Worm (Caenorhabditis elegans) whole organism, young adult: Measurements from ENCODE around the gene F59B10.5.
A peak's percentile ranks its signal among the peaks of the same experiment; 100 is the strongest.

ENCODE experiments used
- B0035.1 ChIP-seq: sonication (generic microtip); optimal IDR thresholded peaks from 2 replicates; lab custom pipeline; 2016; ENCODE audit warnings: missing genetic modification characterization, mild to moderate bottlenecking, missing compliant biosample characterization, missing genotype, missing genetic modification reagents
- B0261.1 ChIP-seq: sonication (generic microtip); optimal IDR thresholded peaks from 2 replicates; lab custom pipeline; 2016; ENCODE audit warnings: mild to moderate bottlenecking, missing genetic modification characterization, moderate library complexity, missing compliant biosample characterization
- F52B5.7 ChIP-seq: sonication (generic microtip); optimal IDR thresholded peaks from 2 replicates; lab custom pipeline; 2016; ENCODE audit warnings: mild to moderate bottlenecking, missing genetic modification characterization, missing compliant biosample characterization
- K11D2.4 ChIP-seq: fragments of 200-800 bp; sonication (Bioruptor generic); IDR thresholded peaks from 2 replicates; pipeline ENCODE4 v1.3.6; 2022; ENCODE audit warnings: missing genetic modification reagents, missing genetic modification characterization, missing compliant biosample characterization
- T07F8.4 ChIP-seq: sonication (generic microtip); optimal IDR thresholded peaks from 2 replicates; lab custom pipeline; 2016; ENCODE audit warnings: mild to moderate bottlenecking, missing genetic modification characterization, moderate library complexity, missing compliant biosample characterization
- Y56A3A.18 ChIP-seq: fragments of 200-800 bp; sonication (Bioruptor generic); IDR thresholded peaks from 2 replicates; pipeline ENCODE4 v1.3.6; 2022; ENCODE audit warnings: missing genetic modification reagents, missing genetic modification characterization, missing compliant biosample characterization
- Y67H2A.10 ChIP-seq: fragments of 200-800 bp; sonication (Bioruptor generic); conservative IDR thresholded peaks from 2 replicates; pipeline ENCODE4 v1.3.6; 2022; ENCODE audit warnings: missing genetic modification reagents, missing genetic modification characterization, missing compliant biosample characterization
- ama-1 ChIP-seq, 3 experiments: fragments of 150-350 bp in 1 of 3; sonication (generic microtip) in 2 of 3; optimal IDR thresholded peaks; 2 replicates each; lab custom pipeline; 2014 to 2018; ENCODE audit warnings: missing biosample characterization in 2 of 3, missing genetic modification characterization in 2 of 3, missing genetic modification reagents in 2 of 3
- attf-3 ChIP-seq: fragments of 200-800 bp; sonication (Bioruptor generic); conservative IDR thresholded peaks from 2 replicates; pipeline ENCODE4 v1.3.6; 2022; ENCODE audit warnings: missing genetic modification reagents, missing genetic modification characterization, missing compliant biosample characterization
- ccch-3 ChIP-seq: fragments of 200-800 bp; sonication (Bioruptor generic); optimal IDR thresholded peaks from 2 replicates; lab custom pipeline; 2018; ENCODE audit warnings: mild to moderate bottlenecking, missing genetic modification characterization, missing compliant biosample characterization
- ceh-27 ChIP-seq: fragments of 200-800 bp; sonication (Bioruptor generic); optimal IDR thresholded peaks from 2 replicates; lab custom pipeline; 2018; ENCODE audit warnings: mild to moderate bottlenecking, missing genetic modification characterization, moderate library complexity, missing compliant biosample characterization
- ceh-79 ChIP-seq: sonication (generic microtip); optimal IDR thresholded peaks from 2 replicates; lab custom pipeline; 2017; ENCODE audit warnings: mild to moderate bottlenecking, missing genetic modification characterization, missing compliant biosample characterization
- chd-7 ChIP-seq: sonication (generic microtip); optimal IDR thresholded peaks from 2 replicates; lab custom pipeline; 2016; ENCODE audit warnings: mild to moderate bottlenecking, missing genetic modification characterization, moderate library complexity, missing compliant biosample characterization
- die-1 ChIP-seq: sonication (generic microtip); optimal IDR thresholded peaks from 2 replicates; lab custom pipeline; 2016; ENCODE audit warnings: missing genotype, mild to moderate bottlenecking, missing genetic modification characterization, missing compliant biosample characterization
- dpl-1 ChIP-seq: fragments of 150-350 bp; optimal IDR thresholded peaks from 2 replicates; lab custom pipeline; 2014; ENCODE audit warnings: missing biosample characterization, missing genetic modification reagents, missing genetic modification characterization
- egl-18 ChIP-seq: fragments of 200-800 bp; sonication (Bioruptor generic); IDR thresholded peaks from 2 replicates; pipeline ENCODE4 v1.3.6; 2022; ENCODE audit warnings: missing genetic modification reagents, missing genetic modification characterization, missing compliant biosample characterization
- ekl-4 ChIP-seq: fragments of 200-800 bp; sonication (Bioruptor generic); IDR thresholded peaks from 2 replicates; pipeline ENCODE4 v1.3.6; 2022; ENCODE audit warnings: missing genetic modification reagents, missing genetic modification characterization, missing compliant biosample characterization
- hrde-1 ChIP-seq: sonication (generic microtip); optimal IDR thresholded peaks from 2 replicates; lab custom pipeline; 2016; ENCODE audit warnings: missing genetic modification characterization, mild to moderate bottlenecking, missing compliant biosample characterization, moderate library complexity, missing genotype, missing genetic modification reagents, borderline replicate concordance
- let-526 ChIP-seq: fragments of 200-800 bp; sonication (Bioruptor generic); IDR thresholded peaks from 2 replicates; pipeline ENCODE4 v1.3.6; 2022; ENCODE audit warnings: missing genetic modification reagents, missing genetic modification characterization, missing compliant biosample characterization
- madf-6 ChIP-seq: fragments of 200-800 bp; sonication (Bioruptor generic); IDR thresholded peaks from 2 replicates; pipeline ENCODE4 v1.3.6; 2022; ENCODE audit warnings: missing genetic modification reagents, missing genetic modification characterization, missing compliant biosample characterization
- mel-28 ChIP-seq: sonication (generic microtip); optimal IDR thresholded peaks from 2 replicates; lab custom pipeline; 2016; ENCODE audit warnings: borderline replicate concordance, mild to moderate bottlenecking, missing genetic modification characterization, missing compliant biosample characterization
- mxl-1 ChIP-seq: sonication (generic microtip); optimal IDR thresholded peaks from 2 replicates; lab custom pipeline; 2016; ENCODE audit warnings: missing genetic modification characterization, missing compliant biosample characterization
- nfya-1 ChIP-seq: sonication (generic microtip); optimal IDR thresholded peaks from 2 replicates; lab custom pipeline; 2017; ENCODE audit warnings: antibody characterized with exemption, missing compliant biosample characterization, missing genetic modification characterization, borderline replicate concordance; ENCODE audit not compliant: insufficient read depth
- nfya-2 ChIP-seq: fragments of 200-800 bp; sonication (Bioruptor generic); IDR thresholded peaks from 2 replicates; pipeline ENCODE4 v1.3.6; 2022; ENCODE audit warnings: missing genetic modification reagents, missing genetic modification characterization, missing compliant biosample characterization
- nhr-80 ChIP-seq: sonication (generic microtip); optimal IDR thresholded peaks from 2 replicates; lab custom pipeline; 2016; ENCODE audit warnings: missing genetic modification characterization, missing compliant biosample characterization
- nhr-90 ChIP-seq: sonication (generic microtip); optimal IDR thresholded peaks from 2 replicates; lab custom pipeline; 2016; ENCODE audit warnings: missing genotype, mild to moderate bottlenecking, missing genetic modification characterization, missing compliant biosample characterization
- pha-4 ChIP-seq: fragments of 150-350 bp; sonication (generic microtip); optimal IDR thresholded peaks from 2 replicates; lab custom pipeline; 2014; ENCODE audit warnings: missing biosample characterization, missing genetic modification reagents, missing genetic modification characterization
- rec-8 ChIP-seq, 2 experiments: sonication (generic microtip); optimal IDR thresholded peaks; 2 replicates each; lab custom pipeline; 2016; ENCODE audit warnings: mild to moderate bottlenecking in 2 of 2, missing genetic modification characterization in 2 of 2, missing genetic modification reagents in 2 of 2, missing genotype in 2 of 2, missing biosample characterization in 1 of 2, missing compliant biosample characterization in 1 of 2, moderate library complexity in 1 of 2
- repo-1 ChIP-seq: sonication (generic microtip); optimal IDR thresholded peaks from 2 replicates; lab custom pipeline; 2017; ENCODE audit warnings: mild to moderate bottlenecking, missing genetic modification characterization, missing compliant biosample characterization
- snpc-3.4 ChIP-seq: sonication (generic microtip); optimal IDR thresholded peaks from 2 replicates; lab custom pipeline; 2017; ENCODE audit warnings: missing genetic modification characterization, mild to moderate bottlenecking, missing compliant biosample characterization, antibody characterized with exemption, moderate library complexity, missing genotype, missing genetic modification reagents
- snpc-4 ChIP-seq, 5 experiments: fragments of 150-350 bp in 1 of 5; sonication (generic microtip) in 4 of 5; optimal IDR thresholded peaks; 2 replicates each; lab custom pipeline; 2014 to 2018; ENCODE audit warnings: missing genetic modification characterization in 5 of 5, missing biosample characterization in 3 of 5, antibody characterized with exemption in 2 of 5, mild to moderate bottlenecking in 2 of 5, missing compliant biosample characterization in 2 of 5, missing genotype in 2 of 5, moderate library complexity in 2 of 5, missing genetic modification reagents in 1 of 5
- somi-1 ChIP-seq: fragments of 200-800 bp; sonication (Bioruptor generic); optimal IDR thresholded peaks from 2 replicates; lab custom pipeline; 2018; ENCODE audit warnings: mild to moderate bottlenecking, missing genetic modification characterization, missing compliant biosample characterization
- tbp1 ChIP-seq: fragments of 200-800 bp; sonication (Bioruptor generic); optimal IDR thresholded peaks from 2 replicates; lab custom pipeline; 2018; ENCODE audit warnings: mild to moderate bottlenecking, missing genetic modification characterization, missing compliant biosample characterization
- unc-62 ChIP-seq: fragments of 150-350 bp; optimal IDR thresholded peaks from 2 replicates; lab custom pipeline; 2014; ENCODE audit warnings: missing biosample characterization, missing genetic modification reagents, missing genetic modification characterization
- xnd-1 ChIP-seq: sonication (generic microtip); optimal IDR thresholded peaks from 2 replicates; lab custom pipeline; 2016; ENCODE audit warnings: missing genotype, missing genetic modification reagents, missing genetic modification characterization, missing compliant biosample characterization
- ztf-22 ChIP-seq: fragments of 200-800 bp; sonication (Bioruptor generic); optimal IDR thresholded peaks from 2 replicates; lab custom pipeline; 2018; ENCODE audit warnings: mild to moderate bottlenecking, missing genetic modification characterization, moderate library complexity, missing compliant biosample characterization
- ztf-26 ChIP-seq: sonication (generic microtip); optimal IDR thresholded peaks from 2 replicates; lab custom pipeline; 2017; ENCODE audit warnings: missing genetic modification characterization, missing compliant biosample characterization
- ztf-3 ChIP-seq: fragments of 200-800 bp; sonication (Bioruptor generic); optimal IDR thresholded peaks from 2 replicates; lab custom pipeline; 2018; ENCODE audit warnings: mild to moderate bottlenecking, missing genetic modification characterization, missing compliant biosample characterization

F59B10.5 gene

ce11 chrII:10543457-10544137 lies 20.1 kb upstream of the F59B10.5 start (continued):
- no peak for TF ChIP-seq rec-8 (tag; optimal IDR thresholded peaks at IDR 0.05; lab: Kevin White, UChicago)
- TF ChIP-seq ceh-79 = no peak
- TF ChIP-seq ceh-27 = no peak
- TF ChIP-seq nhr-90 (tag; lab: Kevin White, UChicago) = no peak
- TF ChIP-seq K11D2.4 (GFP tag; lab: Robert Waterston, UW) = no peak
- TF ChIP-seq hrde-1 = no peak
- no peak for TF ChIP-seq mxl-1 (tag; lab: Kevin White, UChicago)
- TF ChIP-seq dpl-1 (GFP tag; lab: Kevin White, UChicago) = no peak
- TF ChIP-seq B0261.1 = no peak
- no peak for TF ChIP-seq T07F8.4
- TF ChIP-seq chd-7 (tag; lab: Kevin White, UChicago) = peak; percentile 20
- no peak for TF ChIP-seq mel-28
- TF ChIP-seq unc-62 (GFP tag; lab: Kevin White, UChicago) = no peak
- no peak for TF ChIP-seq snpc-4 (GFP tag; optimal IDR thresholded peaks at IDR 0.05; lab: Kevin White, UChicago)
- TF ChIP-seq snpc-4 (tag; optimal IDR thresholded peaks at IDR 0.05; lab: Kevin White, UChicago) = peak in 1 of 4 experiments; percentile 2
- TF ChIP-seq let-526 (GFP tag; lab: Robert Waterston, UW) = no peak
- no peak for TF ChIP-seq pha-4 (tag; lab: Kevin White, UChicago)
- no peak for TF ChIP-seq Y67H2A.10 (GFP tag; lab: Robert Waterston, UW)
- no peak for TF ChIP-seq xnd-1 (tag; lab: Kevin White, UChicago)
- 0 out of 2 replicates have a peak, but pooled peaks have one; percentile 11 for TF ChIP-seq Y56A3A.18 (GFP tag; lab: Robert Waterston, UW)
- TF ChIP-seq die-1 (tag; lab: Kevin White, UChicago) = no peak
- peak; percentile 33 for TF ChIP-seq tbp1 (GFP tag; lab: Kevin White, UChicago)
- peak; percentile 39; the same call in 1 of the 2 replicates for TF ChIP-seq attf-3 (GFP tag; lab: Robert Waterston, UW)
- peak; percentile 5; the same call in 1 of the 2 replicates for TF ChIP-seq ekl-4
- peak; percentile 44 for TF ChIP-seq ama-1 (optimal IDR thresholded peaks at IDR 0.05; lab: Kevin White, UChicago)
- no peak for TF ChIP-seq ama-1 (GFP tag; optimal IDR thresholded peaks at IDR 0.05; lab: Kevin White, UChicago)
- TF ChIP-seq ztf-22 (GFP tag; lab: Kevin White, UChicago) = no peak
- no peak for TF ChIP-seq snpc-3.4
- no peak for TF ChIP-seq somi-1
- TF ChIP-seq ccch-3 (GFP tag; lab: Kevin White, UChicago) = no peak
- peak; percentile 76 for TF ChIP-seq repo-1 (tag; lab: Kevin White, UChicago)
- peak; percentile 60 for TF ChIP-seq F52B5.7
- peak; percentile 27; the same call in 1 of the 2 replicates for TF ChIP-seq madf-6
- no peak for TF ChIP-seq ztf-3 (GFP tag; lab: Kevin White, UChicago)
- no peak for TF ChIP-seq nfya-2
- TF ChIP-seq nfya-1 (tag; lab: Kevin White, UChicago) = no peak
- no peak for TF ChIP-seq egl-18 (GFP tag; lab: Robert Waterston, UW)
- TF ChIP-seq ztf-26 (tag; lab: Kevin White, UChicago) = peak; percentile 39
- no peak for TF ChIP-seq B0035.1 (tag; lab: Kevin White, UChicago)
- TF ChIP-seq nhr-80 (tag; lab: Kevin White, UChicago) = no peak
